Fruit fly (Drosophila melanogaster) whole organism, embryonic: Measurements from ENCODE around the gene Invadolysin.

ENCODE experiments used
- Atf3 ChIP-seq: fragments of 200-800 bp; sonication (Bioruptor generic); optimal IDR thresholded peaks from 3 replicates; lab custom pipeline; 2016; ENCODE audit warnings: missing biosample characterization, missing genetic modification characterization
- BEAF-32 ChIP-seq: fragments of 200-800 bp; sonication (Bioruptor generic); optimal IDR thresholded peaks from 3 replicates; lab custom pipeline; 2017; ENCODE audit warnings: missing biosample characterization, missing genetic modification characterization, mild to moderate bottlenecking, moderate library complexity, missing genetic modification reagents
- CG10321 ChIP-seq: fragments of 200-800 bp; sonication (Bioruptor generic); IDR thresholded peaks from 2 replicates; pipeline ENCODE4 v1.3.6; 2022; ENCODE audit warnings: missing biosample characterization, missing genetic modification characterization
- CG11504 ChIP-seq: fragments of 200-800 bp; sonication (Bioruptor generic); optimal IDR thresholded peaks from 3 replicates; lab custom pipeline; 2019; ENCODE audit warnings: missing biosample characterization, mild to moderate bottlenecking, missing genetic modification characterization, moderate library complexity
- CG12104 ChIP-seq: fragments of 200-800 bp; sonication (Bioruptor generic); optimal IDR thresholded peaks from 3 replicates; lab custom pipeline; 2016; ENCODE audit warnings: missing biosample characterization, missing genetic modification characterization
- CG13424 ChIP-seq: fragments of 200-800 bp; sonication (Bioruptor generic); optimal IDR thresholded peaks from 2 replicates; lab custom pipeline; 2019; ENCODE audit warnings: missing biosample characterization, mild to moderate bottlenecking, missing genetic modification characterization, moderate library complexity
- CG15696 ChIP-seq: fragments of 200-800 bp; sonication (Bioruptor generic); optimal IDR thresholded peaks from 2 replicates; lab custom pipeline; 2019; ENCODE audit warnings: missing biosample characterization, mild to moderate bottlenecking, missing genetic modification characterization, moderate library complexity
- CG18262 ChIP-seq: fragments of 200-800 bp; optimal IDR thresholded peaks from 3 replicates; lab custom pipeline; 2019; ENCODE audit warnings: missing biosample characterization, mild to moderate bottlenecking, missing genetic modification characterization, moderate library complexity
- CG18764 ChIP-seq: fragments of 200-800 bp; sonication (Bioruptor generic); optimal IDR thresholded peaks from 3 replicates; lab custom pipeline; 2016; ENCODE audit warnings: missing biosample characterization, missing genetic modification characterization
- CG2202 ChIP-seq: fragments of 200-800 bp; sonication (Bioruptor generic); optimal IDR thresholded peaks from 2 replicates; lab custom pipeline; 2018; ENCODE audit warnings: missing biosample characterization, mild to moderate bottlenecking, missing genetic modification characterization
- CG2712 ChIP-seq: fragments of 200-800 bp; optimal IDR thresholded peaks from 3 replicates; lab custom pipeline; 2019; ENCODE audit warnings: missing biosample characterization, mild to moderate bottlenecking, missing genetic modification characterization, moderate library complexity
- CG30020 ChIP-seq: fragments of 200-800 bp; optimal IDR thresholded peaks from 2 replicates; lab custom pipeline; 2019; ENCODE audit warnings: missing biosample characterization, mild to moderate bottlenecking, missing genetic modification characterization, moderate library complexity
- CG30403 ChIP-seq: fragments of 200-800 bp; sonication (Bioruptor generic); optimal IDR thresholded peaks from 3 replicates; lab custom pipeline; 2016; ENCODE audit warnings: missing biosample characterization, missing genetic modification characterization
- CG3995 ChIP-seq: fragments of 200-800 bp; sonication (Bioruptor generic); optimal IDR thresholded peaks from 3 replicates; lab custom pipeline; 2016; ENCODE audit warnings: missing biosample characterization, missing genetic modification characterization
- CG4820 ChIP-seq: fragments of 200-800 bp; sonication (Bioruptor generic); optimal IDR thresholded peaks from 3 replicates; lab custom pipeline; 2016; ENCODE audit warnings: missing biosample characterization, missing genetic modification characterization
- CG6272 ChIP-seq: fragments of 200-800 bp; sonication (Bioruptor generic); IDR thresholded peaks from 2 replicates; pipeline ENCODE4 v1.3.6; 2022; ENCODE audit warnings: missing biosample characterization, missing genetic modification characterization
- CG6854 ChIP-seq: fragments of 200-800 bp; sonication (Bioruptor generic); optimal IDR thresholded peaks from 3 replicates; lab custom pipeline; 2017; ENCODE audit warnings: missing biosample characterization, mild to moderate bottlenecking, missing genetic modification characterization
- CG7556 ChIP-seq: fragments of 200-800 bp; sonication (Bioruptor generic); optimal IDR thresholded peaks from 2 replicates; lab custom pipeline; 2017; ENCODE audit warnings: missing biosample characterization, mild to moderate bottlenecking, missing genetic modification characterization
- CG8388 ChIP-seq: fragments of 200-800 bp; sonication (Bioruptor generic); optimal IDR thresholded peaks from 2 replicates; lab custom pipeline; 2019; ENCODE audit warnings: missing biosample characterization, mild to moderate bottlenecking, missing genetic modification characterization, moderate library complexity
- CHES-1-like ChIP-seq: fragments of 200-800 bp; sonication (Bioruptor generic); optimal IDR thresholded peaks from 2 replicates; lab custom pipeline; 2016; ENCODE audit warnings: missing biosample characterization, missing genetic modification characterization
- CkIIα-i1 ChIP-seq: fragments of 200-800 bp; sonication (Bioruptor generic); IDR thresholded peaks from 2 replicates; pipeline ENCODE4 v1.3.6; 2022; ENCODE audit warnings: missing biosample characterization, missing genetic modification characterization
- CoRest ChIP-seq: fragments of 200-800 bp; sonication (Bioruptor generic); optimal IDR thresholded peaks from 3 replicates; lab custom pipeline; 2018; ENCODE audit warnings: missing biosample characterization, mild to moderate bottlenecking, missing genetic modification characterization, moderate library complexity
- D ChIP-seq, 2 experiments: fragments of 200-800 bp in 1 of 2; fragments of >200 bp in 1 of 2; sonication (Bioruptor generic) in 1 of 2; optimal IDR thresholded peaks; 2 replicates in 1 of 2; 3 replicates in 1 of 2; lab custom pipeline; 2017; ENCODE audit warnings: mild to moderate bottlenecking in 1 of 2, missing biosample characterization in 1 of 2, missing genetic modification characterization in 1 of 2, missing genetic modification reagents in 1 of 2
- Dek ChIP-seq: fragments of 200-800 bp; sonication (Bioruptor generic); optimal IDR thresholded peaks from 3 replicates; lab custom pipeline; 2019; ENCODE audit warnings: missing biosample characterization, mild to moderate bottlenecking, missing genetic modification characterization, moderate library complexity
- Gug ChIP-seq: fragments of 200-800 bp; sonication (Bioruptor generic); IDR thresholded peaks from 4 replicates; pipeline ENCODE4 v1.3.6; 2022; ENCODE audit warnings: missing biosample characterization, missing genetic modification characterization
- NC2α ChIP-seq: fragments of 200-800 bp; sonication (Bioruptor generic); optimal IDR thresholded peaks from 2 replicates; lab custom pipeline; 2016; ENCODE audit warnings: missing biosample characterization, missing genetic modification characterization
- Pdp1 ChIP-seq, 2 experiments: fragments of 200-800 bp; sonication (Bioruptor generic); optimal IDR thresholded peaks; 3 replicates each; lab custom pipeline; 2016; ENCODE audit warnings: missing biosample characterization in 2 of 2, missing genetic modification characterization in 2 of 2, mild to moderate bottlenecking in 1 of 2, moderate library complexity in 1 of 2
- Rx ChIP-seq: fragments of 200-800 bp; sonication (Bioruptor generic); IDR thresholded peaks from 2 replicates; pipeline ENCODE4 v1.3.6; 2022; ENCODE audit warnings: missing biosample characterization, missing genetic modification characterization
- Spps ChIP-seq: fragments of 200-800 bp; sonication (Bioruptor generic); optimal IDR thresholded peaks from 2 replicates; lab custom pipeline; 2018; ENCODE audit warnings: missing biosample characterization, mild to moderate bottlenecking, missing genetic modification characterization
- Usf ChIP-seq: fragments of 200-800 bp; sonication (Bioruptor generic); optimal IDR thresholded peaks from 2 replicates; lab custom pipeline; 2017; ENCODE audit warnings: missing genotype, missing biosample characterization, missing genetic modification characterization
- Xrp1 ChIP-seq: fragments of 200-800 bp; sonication (Bioruptor generic); IDR thresholded peaks from 2 replicates; pipeline ENCODE4 v1.3.6; 2022; ENCODE audit warnings: missing biosample characterization, missing genetic modification characterization
- ac ChIP-seq: fragments of 200-800 bp; sonication (Bioruptor generic); optimal IDR thresholded peaks from 3 replicates; lab custom pipeline; 2017; ENCODE audit warnings: missing biosample characterization, mild to moderate bottlenecking, missing genetic modification characterization
- ara ChIP-seq: fragments of 200-800 bp; sonication (Bioruptor generic); IDR thresholded peaks from 2 replicates; pipeline ENCODE4 v1.3.6; 2022; ENCODE audit warnings: missing biosample characterization, missing genetic modification characterization
- ato ChIP-seq: fragments of 200-800 bp; sonication (Bioruptor generic); IDR thresholded peaks from 2 replicates; pipeline ENCODE4 v1.3.6; 2022; ENCODE audit warnings: missing biosample characterization, missing genetic modification characterization; ENCODE audit not compliant: partially characterized antibody
- cas ChIP-seq: fragments of 200-800 bp; sonication (Bioruptor generic); IDR thresholded peaks from 2 replicates; pipeline ENCODE4 v1.3.6; 2022; ENCODE audit warnings: missing biosample characterization, missing genetic modification characterization
- croc ChIP-seq: fragments of 200-800 bp; sonication (Bioruptor generic); conservative IDR thresholded peaks from 3 replicates; pipeline ENCODE4 v1.3.6; 2022; ENCODE audit warnings: missing biosample characterization, missing genetic modification characterization
- dan ChIP-seq: fragments of 200-800 bp; sonication (Bioruptor generic); IDR thresholded peaks from 2 replicates; pipeline ENCODE4 v1.3.6; 2022; ENCODE audit warnings: missing biosample characterization, missing genetic modification characterization
- disco-r ChIP-seq: fragments of 200-800 bp; sonication (Bioruptor generic); optimal IDR thresholded peaks from 2 replicates; lab custom pipeline; 2016; ENCODE audit warnings: missing biosample characterization, missing genetic modification characterization
- exex ChIP-seq: fragments of 200-800 bp; sonication (Bioruptor generic); optimal IDR thresholded peaks from 4 replicates; lab custom pipeline; 2018; ENCODE audit warnings: missing biosample characterization, mild to moderate bottlenecking, missing genetic modification characterization, moderate library complexity
- fd96Cb ChIP-seq: fragments of 200-800 bp; sonication (Bioruptor generic); optimal IDR thresholded peaks from 2 replicates; lab custom pipeline; 2018; ENCODE audit warnings: missing biosample characterization, mild to moderate bottlenecking, missing genetic modification characterization, moderate library complexity
- jing ChIP-seq: fragments of 200-800 bp; sonication (Bioruptor generic); optimal IDR thresholded peaks from 2 replicates; lab custom pipeline; 2018; ENCODE audit warnings: missing biosample characterization, mild to moderate bottlenecking, missing genetic modification characterization
- kay ChIP-seq: fragments of 200-800 bp; sonication (Bioruptor generic); optimal IDR thresholded peaks from 2 replicates; lab custom pipeline; 2016; ENCODE audit warnings: missing biosample characterization, missing genetic modification characterization
- lbe ChIP-seq: fragments of 200-800 bp; sonication (Bioruptor generic); optimal IDR thresholded peaks from 2 replicates; lab custom pipeline; 2016; ENCODE audit warnings: missing biosample characterization, mild to moderate bottlenecking, missing genetic modification characterization
- lov ChIP-seq, 2 experiments: fragments of 200-800 bp in 1 of 2; fragments of >200 bp in 1 of 2; sonication (Bioruptor generic) in 1 of 2; IDR thresholded peaks in 1 of 2; optimal IDR thresholded peaks in 1 of 2; 2 replicates in 1 of 2; 3 replicates in 1 of 2; pipeline versions ENCODE4 v1.3.6 to Lab custom; 2017 to 2022; ENCODE audit warnings: missing biosample characterization in 1 of 2, missing genetic modification characterization in 1 of 2
- nau ChIP-seq: fragments of 200-800 bp; sonication (Bioruptor generic); optimal IDR thresholded peaks from 3 replicates; lab custom pipeline; 2017; ENCODE audit warnings: missing biosample characterization, mild to moderate bottlenecking, missing genetic modification characterization, missing genetic modification reagents
- onecut ChIP-seq: fragments of 200-800 bp; sonication (Bioruptor generic); IDR thresholded peaks from 2 replicates; pipeline ENCODE4 v1.3.6; 2022; ENCODE audit warnings: missing biosample characterization, missing genetic modification characterization
- sob ChIP-seq: fragments of 200-800 bp; sonication (Bioruptor generic); IDR thresholded peaks from 2 replicates; pipeline ENCODE4 v1.3.6; 2022; ENCODE audit warnings: missing biosample characterization, missing genetic modification characterization
- toy ChIP-seq: fragments of 200-800 bp; sonication (Bioruptor generic); IDR thresholded peaks from 2 replicates; pipeline ENCODE4 v1.3.6; 2022; ENCODE audit warnings: missing biosample characterization, missing genetic modification characterization
- trh ChIP-seq: fragments of 200-800 bp; sonication (Bioruptor generic); optimal IDR thresholded peaks from 2 replicates; lab custom pipeline; 2016; ENCODE audit warnings: missing biosample characterization, missing genetic modification characterization
- tup ChIP-seq: fragments of 200-800 bp; sonication (Bioruptor generic); optimal IDR thresholded peaks from 2 replicates; lab custom pipeline; 2016; ENCODE audit warnings: missing biosample characterization, mild to moderate bottlenecking, missing genetic modification characterization, moderate library complexity

Gene Invadolysin

DNA sequence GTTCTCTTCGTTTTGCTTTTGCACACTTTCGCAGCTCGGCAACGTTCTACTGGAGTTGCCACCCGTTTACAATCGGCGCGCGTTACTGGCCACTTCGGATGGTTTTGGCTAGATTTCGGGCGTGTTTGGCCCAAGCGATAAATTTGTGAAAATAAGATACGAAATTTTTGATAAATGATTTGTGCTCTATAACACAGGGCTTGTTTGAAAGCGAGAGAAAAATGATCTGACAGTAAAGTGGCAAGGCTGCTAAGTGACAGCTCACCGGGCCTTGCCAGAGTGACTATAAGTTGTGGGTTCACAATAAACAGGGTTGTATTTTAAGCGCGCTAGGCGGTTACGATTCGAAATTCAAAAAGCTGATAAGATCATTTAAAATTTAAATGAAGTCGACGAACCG, 34.5 kb upstream of the Invadolysin start, which contains the start of gene Fmr1 (continued):
- TF ChIP-seq Atf3 (GFP tag; lab: Kevin White, UChicago), result peak; percentile 7
- TF ChIP-seq CG12104 (GFP tag; lab: Kevin White, UChicago), result no peak
- TF ChIP-seq CG3995, result peak; percentile 41
- TF ChIP-seq jing (GFP tag; lab: Kevin White, UChicago), result no peak
- no peak for TF ChIP-seq onecut (GFP tag; lab: Robert Waterston, UW)
- TF ChIP-seq CG2202 (tag; lab: Kevin White, UChicago), result no peak
- TF ChIP-seq CG8388, result no peak
- TF ChIP-seq CG6272 (GFP tag; lab: Robert Waterston, UW), result peak; percentile 40; the same call in 1 of the 2 replicates
- peak; percentile 25 for TF ChIP-seq CG4820 (GFP tag; lab: Kevin White, UChicago)
- no peak for TF ChIP-seq ara (GFP tag; lab: Robert Waterston, UW)
- TF ChIP-seq cas, result no peak
- TF ChIP-seq tup (GFP tag; lab: Kevin White, UChicago), result no peak
- no peak for TF ChIP-seq Usf (GFP tag; lab: Kevin White, UChicago)
- 0 out of 2 replicates have a peak, but pooled peaks have one; percentile 31 for TF ChIP-seq Xrp1 (GFP tag; lab: Robert Waterston, UW)
- TF ChIP-seq croc (GFP tag; lab: Robert Waterston, UW), result no peak
- TF ChIP-seq CHES-1-like (GFP tag; lab: Kevin White, UChicago), result peak; percentile 72
- TF ChIP-seq CG18262, result peak; percentile 17
- TF ChIP-seq disco-r, result peak; percentile 41
- TF ChIP-seq exex (tag; lab: Kevin White, UChicago), result no peak
- no peak for TF ChIP-seq nau
- peak; percentile 27 for TF ChIP-seq CG15696 (tag; lab: Kevin White, UChicago)
- peak; percentile 65 for TF ChIP-seq CG13424 (tag; lab: Kevin White, UChicago)
- 0 out of 2 replicates have a peak, but pooled peaks have one; percentile 12 for TF ChIP-seq sob (GFP tag; lab: Robert Waterston, UW)
- TF ChIP-seq CG11504 (tag; lab: Kevin White, UChicago), result peak; percentile 64
- TF ChIP-seq fd96Cb (tag; lab: Kevin White, UChicago), result no peak
- peak; percentile 71 for TF ChIP-seq D (optimal IDR thresholded peaks at IDR 0.05; lab: Kevin White, UChicago)
- no peak for TF ChIP-seq D (GFP tag; optimal IDR thresholded peaks at IDR 0.05; lab: Kevin White, UChicago)
- peak; percentile 44 to 55 for TF ChIP-seq Pdp1 (GFP tag; optimal IDR thresholded peaks at IDR 0.05; lab: Kevin White, UChicago)
- no peak for TF ChIP-seq ato (GFP tag; lab: Robert Waterston, UW)
- TF ChIP-seq CG10321, result no peak
- no peak for TF ChIP-seq ac (GFP tag; lab: Kevin White, UChicago)
- no peak for TF ChIP-seq dan (GFP tag; lab: Robert Waterston, UW)
- peak; percentile 10 for TF ChIP-seq Spps (tag; lab: Kevin White, UChicago)
- TF ChIP-seq CG6854 (GFP tag; lab: Kevin White, UChicago), result no peak
- TF ChIP-seq CoRest (tag; lab: Kevin White, UChicago), result peak; percentile 68
- TF ChIP-seq CG7556 (GFP tag; lab: Kevin White, UChicago), result no peak
- TF ChIP-seq lbe, result no peak
- peak; percentile 31 for TF ChIP-seq CG18764 (GFP tag; lab: Kevin White, UChicago)
- TF ChIP-seq lov (optimal IDR thresholded peaks at IDR 0.05; lab: Kevin White, UChicago), result no peak
- no peak for TF ChIP-seq lov (GFP tag; IDR thresholded peaks at IDR 0.05; lab: Robert Waterston, UW)
- peak; percentile 97 for TF ChIP-seq CG2712 (tag; lab: Kevin White, UChicago)
- no peak for TF ChIP-seq Rx (GFP tag; lab: Robert Waterston, UW)
- TF ChIP-seq toy, result no peak
- peak; percentile 65 for TF ChIP-seq BEAF-32 (GFP tag; lab: Kevin White, UChicago)
- TF ChIP-seq CkIIα-i1 (GFP tag; lab: Robert Waterston, UW), result no peak
- TF ChIP-seq kay, result peak; percentile 56
- TF ChIP-seq Dek (tag; lab: Kevin White, UChicago), result no peak
- peak; percentile 69; the same call in 3 of the 4 replicates for TF ChIP-seq Gug (GFP tag; lab: Robert Waterston, UW)
- TF ChIP-seq trh (GFP tag; lab: Kevin White, UChicago), result no peak
- peak; percentile 58 for TF ChIP-seq CG30403
- TF ChIP-seq CG30020 (tag; lab: Kevin White, UChicago), result peak; percentile 28
- TF ChIP-seq NC2α, result peak; percentile 39
